Worm (Caenorhabditis elegans) whole organism, young adult: ENCODE measurements around the gene arrd-24.
A peak's percentile ranks its signal among the peaks of the same experiment; 100 is the strongest.

Experiments used
- F22D6.2 ChIP-seq: sonication (generic microtip); optimal IDR thresholded peaks from 2 replicates; lab custom pipeline; 2016; ENCODE audit warnings: mild to moderate bottlenecking, missing genetic modification characterization, missing compliant biosample characterization
- F37B4.10 ChIP-seq: fragments of 200-800 bp; sonication (Bioruptor generic); IDR thresholded peaks from 2 replicates; pipeline ENCODE4 v1.3.6; 2022; ENCODE audit warnings: missing genetic modification characterization, missing compliant biosample characterization
- F52B5.7 ChIP-seq: sonication (generic microtip); optimal IDR thresholded peaks from 2 replicates; lab custom pipeline; 2016; ENCODE audit warnings: mild to moderate bottlenecking, missing genetic modification characterization, missing compliant biosample characterization
- F55B11.4 ChIP-seq: sonication (generic microtip); optimal IDR thresholded peaks from 2 replicates; lab custom pipeline; 2016; ENCODE audit warnings: missing compliant biosample characterization, missing genetic modification characterization, borderline replicate concordance; ENCODE audit not compliant: insufficient read depth
- T07F8.4 ChIP-seq: sonication (generic microtip); optimal IDR thresholded peaks from 2 replicates; lab custom pipeline; 2016; ENCODE audit warnings: mild to moderate bottlenecking, missing genetic modification characterization, moderate library complexity, missing compliant biosample characterization
- Y95B8A.8 ChIP-seq: fragments of 200-800 bp; sonication (Bioruptor generic); IDR thresholded peaks from 2 replicates; pipeline ENCODE4 v1.3.6; 2022; ENCODE audit warnings: missing genetic modification reagents, missing genetic modification characterization, missing compliant biosample characterization
- aptf-2 ChIP-seq: fragments of 200-800 bp; sonication (Bioruptor generic); conservative IDR thresholded peaks from 2 replicates; pipeline ENCODE4 v1.3.6; 2022; ENCODE audit warnings: missing genetic modification reagents, missing genetic modification characterization, missing compliant biosample characterization
- aptf-3 ChIP-seq: fragments of 200-800 bp; sonication (Bioruptor generic); IDR thresholded peaks from 2 replicates; pipeline ENCODE4 v1.3.6; 2022; ENCODE audit warnings: missing genetic modification characterization, missing compliant biosample characterization
- atf-7 ChIP-seq: sonication (generic microtip); optimal IDR thresholded peaks from 2 replicates; lab custom pipeline; 2017; ENCODE audit warnings: mild to moderate bottlenecking, missing genetic modification characterization, missing compliant biosample characterization
- cebp-2 ChIP-seq: fragments of 200-800 bp; sonication (Bioruptor generic); IDR thresholded peaks from 2 replicates; pipeline ENCODE4 v1.3.6; 2022; ENCODE audit warnings: missing genetic modification characterization, missing compliant biosample characterization
- ceh-100 ChIP-seq: fragments of 200-800 bp; sonication (Bioruptor generic); IDR thresholded peaks from 2 replicates; pipeline ENCODE4 v1.3.6; 2022; ENCODE audit warnings: missing genetic modification reagents, missing genetic modification characterization, missing compliant biosample characterization
- ceh-27 ChIP-seq: fragments of 200-800 bp; sonication (Bioruptor generic); optimal IDR thresholded peaks from 2 replicates; lab custom pipeline; 2018; ENCODE audit warnings: mild to moderate bottlenecking, missing genetic modification characterization, moderate library complexity, missing compliant biosample characterization
- chd-7 ChIP-seq: sonication (generic microtip); optimal IDR thresholded peaks from 2 replicates; lab custom pipeline; 2016; ENCODE audit warnings: mild to moderate bottlenecking, missing genetic modification characterization, moderate library complexity, missing compliant biosample characterization
- dox-1 ChIP-seq: fragments of 200-800 bp; sonication (Bioruptor generic); IDR thresholded peaks from 2 replicates; pipeline ENCODE4 v1.3.6; 2022; ENCODE audit warnings: missing genetic modification reagents, missing genetic modification characterization, missing compliant biosample characterization
- him-1 ChIP-seq: sonication (generic microtip); optimal IDR thresholded peaks from 2 replicates; lab custom pipeline; 2016; ENCODE audit warnings: missing genotype, missing genetic modification reagents, missing genetic modification characterization, missing compliant biosample characterization
- hlh-12 ChIP-seq: sonication (generic microtip); optimal IDR thresholded peaks from 2 replicates; lab custom pipeline; 2016; ENCODE audit warnings: missing genetic modification characterization, missing compliant biosample characterization
- hmg-1.2 ChIP-seq: fragments of 200-800 bp; sonication (Bioruptor generic); IDR thresholded peaks from 2 replicates; pipeline ENCODE4 v1.3.6; 2022; ENCODE audit warnings: missing genetic modification reagents, missing genetic modification characterization, missing compliant biosample characterization
- hmg-20 ChIP-seq: fragments of 200-800 bp; sonication (Bioruptor generic); IDR thresholded peaks from 2 replicates; pipeline ENCODE4 v1.3.6; 2022; ENCODE audit warnings: missing genetic modification reagents, missing genetic modification characterization, missing compliant biosample characterization
- hsf-1 ChIP-seq: fragments of 200-800 bp; sonication (Bioruptor generic); IDR thresholded peaks from 2 replicates; pipeline ENCODE4 v1.3.6; 2022; ENCODE audit warnings: missing genetic modification reagents, missing genetic modification characterization, missing compliant biosample characterization
- lag-1 ChIP-seq: fragments of 200-800 bp; sonication (Bioruptor generic); IDR thresholded peaks from 2 replicates; pipeline ENCODE4 v1.3.6; 2022; ENCODE audit warnings: missing genetic modification reagents, missing genetic modification characterization, missing compliant biosample characterization
- lin-35 ChIP-seq, 3 experiments: fragments of 150-350 bp in 2 of 3; sonication (generic microtip) in 1 of 3; optimal IDR thresholded peaks; 2 replicates each; lab custom pipeline; 2014 to 2018; ENCODE audit warnings: missing biosample characterization in 3 of 3, missing genetic modification characterization in 3 of 3, missing genetic modification reagents in 3 of 3
- lin-54 ChIP-seq: fragments of 200-800 bp; sonication (Bioruptor generic); optimal IDR thresholded peaks from 2 replicates; lab custom pipeline; 2018; ENCODE audit warnings: mild to moderate bottlenecking, missing genetic modification characterization, missing compliant biosample characterization
- lsy-27 ChIP-seq: sonication (generic microtip); optimal IDR thresholded peaks from 2 replicates; lab custom pipeline; 2017; ENCODE audit warnings: missing genetic modification characterization, mild to moderate bottlenecking, missing compliant biosample characterization, antibody characterized with exemption, missing genotype, borderline replicate concordance; ENCODE audit not compliant: insufficient read depth
- madf-3 ChIP-seq: fragments of 200-800 bp; sonication (Bioruptor generic); IDR thresholded peaks from 2 replicates; pipeline ENCODE4 v1.3.6; 2022; ENCODE audit warnings: missing genetic modification reagents, missing genetic modification characterization, missing compliant biosample characterization
- madf-8 ChIP-seq: fragments of 200-800 bp; sonication (Bioruptor generic); conservative IDR thresholded peaks from 2 replicates; pipeline ENCODE4 v1.3.6; 2022; ENCODE audit warnings: missing genetic modification reagents, missing genetic modification characterization, missing compliant biosample characterization
- mcd-1 ChIP-seq: fragments of 200-800 bp; sonication (Bioruptor generic); IDR thresholded peaks from 2 replicates; pipeline ENCODE4 v1.3.6; 2022; ENCODE audit warnings: missing genetic modification reagents, missing genetic modification characterization, missing compliant biosample characterization
- nhr-80 ChIP-seq: sonication (generic microtip); optimal IDR thresholded peaks from 2 replicates; lab custom pipeline; 2016; ENCODE audit warnings: missing genetic modification characterization, missing compliant biosample characterization
- pbrm-1 ChIP-seq: fragments of 200-800 bp; sonication (Bioruptor generic); IDR thresholded peaks from 2 replicates; pipeline ENCODE4 v1.3.6; 2022; ENCODE audit warnings: missing genetic modification reagents, missing genetic modification characterization, missing compliant biosample characterization
- rec-8 ChIP-seq, 2 experiments: sonication (generic microtip); optimal IDR thresholded peaks; 2 replicates each; lab custom pipeline; 2016; ENCODE audit warnings: mild to moderate bottlenecking in 2 of 2, missing genetic modification characterization in 2 of 2, missing genetic modification reagents in 2 of 2, missing genotype in 2 of 2, missing biosample characterization in 1 of 2, missing compliant biosample characterization in 1 of 2, moderate library complexity in 1 of 2
- snpc-3.4 ChIP-seq: sonication (generic microtip); optimal IDR thresholded peaks from 2 replicates; lab custom pipeline; 2017; ENCODE audit warnings: missing genetic modification characterization, mild to moderate bottlenecking, missing compliant biosample characterization, antibody characterized with exemption, moderate library complexity, missing genotype, missing genetic modification reagents
- tbp1 ChIP-seq: fragments of 200-800 bp; sonication (Bioruptor generic); optimal IDR thresholded peaks from 2 replicates; lab custom pipeline; 2018; ENCODE audit warnings: mild to moderate bottlenecking, missing genetic modification characterization, missing compliant biosample characterization
- tbx-9 ChIP-seq: sonication (generic microtip); optimal IDR thresholded peaks from 2 replicates; lab custom pipeline; 2016; ENCODE audit warnings: borderline replicate concordance, missing genetic modification characterization, inconsistent platforms, missing compliant biosample characterization
- unc-62 ChIP-seq: fragments of 150-350 bp; optimal IDR thresholded peaks from 2 replicates; lab custom pipeline; 2014; ENCODE audit warnings: missing biosample characterization, missing genetic modification reagents, missing genetic modification characterization
- zim-3 ChIP-seq: sonication (generic microtip); optimal IDR thresholded peaks from 2 replicates; lab custom pipeline; 2017; ENCODE audit warnings: mild to moderate bottlenecking, missing genetic modification characterization, moderate library complexity, missing compliant biosample characterization
- ztf-18 ChIP-seq: sonication (generic microtip); optimal IDR thresholded peaks from 2 replicates; lab custom pipeline; 2016; ENCODE audit warnings: missing genotype, mild to moderate bottlenecking, missing genetic modification characterization, missing compliant biosample characterization
- ztf-25 ChIP-seq: fragments of 200-800 bp; sonication (Bioruptor generic); IDR thresholded peaks from 2 replicates; pipeline ENCODE4 v1.3.6; 2022; ENCODE audit warnings: missing genetic modification reagents, missing genetic modification characterization, missing compliant biosample characterization
- ztf-26 ChIP-seq: sonication (generic microtip); optimal IDR thresholded peaks from 2 replicates; lab custom pipeline; 2017; ENCODE audit warnings: missing genetic modification characterization, missing compliant biosample characterization

The arrd-24 gene

DNA sequence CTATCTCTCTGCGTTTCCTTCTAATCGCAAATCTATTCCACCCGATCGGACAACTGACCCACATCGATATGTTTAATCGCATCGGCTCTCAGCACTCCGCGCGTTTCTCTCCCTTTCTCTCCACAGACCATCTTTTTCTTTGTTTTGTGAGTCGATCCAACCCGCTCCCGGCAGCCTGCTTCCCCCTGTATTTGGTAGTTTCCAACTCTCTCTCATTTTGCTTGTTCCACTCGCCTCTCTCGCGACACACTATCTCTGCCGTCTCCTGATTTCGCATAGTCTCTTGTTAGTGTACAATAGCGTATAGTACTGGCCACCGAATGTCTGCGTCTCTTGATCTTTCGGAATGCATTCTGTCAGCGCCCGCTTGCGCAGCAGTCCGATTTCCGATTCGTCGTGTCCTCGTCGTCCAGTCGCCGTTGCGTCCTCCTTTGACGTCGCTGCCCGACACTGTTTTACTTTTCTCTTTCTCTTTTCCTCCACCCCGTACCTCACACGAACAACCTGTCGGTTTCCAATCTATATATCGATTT, 29.6 kb downstream of the arrd-24 start (continued):
- TF ChIP-seq T07F8.4 (tag; lab: Kevin White, UChicago) (no peak), lin-54 (no peak), snpc-3.4 (no peak), rec-8 (tag; optimal IDR thresholded peaks at IDR 0.05; lab: Kevin White, UChicago) (no peak), lin-35 (GFP tag; optimal IDR thresholded peaks at IDR 0.05; lab: Kevin White, UChicago) (no peak), ztf-18 (tag; lab: Kevin White, UChicago) (no peak), F37B4.10 (GFP tag; lab: Robert Waterston, UW) (no peak), mcd-1 (GFP tag; lab: Robert Waterston, UW) (peak; percentile 29), cebp-2 (no peak), hmg-20 (GFP tag; lab: Robert Waterston, UW) (no peak), aptf-3 (GFP tag; lab: Robert Waterston, UW) (no peak), him-1 (tag; lab: Kevin White, UChicago) (no peak), tbx-9 (tag; lab: Kevin White, UChicago) (no peak), ztf-25 (no peak), unc-62 (GFP tag; lab: Kevin White, UChicago) (peak; percentile 7), nhr-80 (peak; percentile 56), tbp1 (peak; percentile 2), ceh-27 (peak; percentile 24), chd-7 (tag; lab: Kevin White, UChicago) (no peak), hsf-1 (no peak), F22D6.2 (no peak), zim-3 (tag; lab: Kevin White, UChicago) (no peak), lsy-27 (tag; lab: Kevin White, UChicago) (no peak), hlh-12 (tag; lab: Kevin White, UChicago) (no peak), ztf-26 (tag; lab: Kevin White, UChicago) (peak; percentile 60)
- TF ChIP-seq, all 124 proteins: peak for 17

DNA sequence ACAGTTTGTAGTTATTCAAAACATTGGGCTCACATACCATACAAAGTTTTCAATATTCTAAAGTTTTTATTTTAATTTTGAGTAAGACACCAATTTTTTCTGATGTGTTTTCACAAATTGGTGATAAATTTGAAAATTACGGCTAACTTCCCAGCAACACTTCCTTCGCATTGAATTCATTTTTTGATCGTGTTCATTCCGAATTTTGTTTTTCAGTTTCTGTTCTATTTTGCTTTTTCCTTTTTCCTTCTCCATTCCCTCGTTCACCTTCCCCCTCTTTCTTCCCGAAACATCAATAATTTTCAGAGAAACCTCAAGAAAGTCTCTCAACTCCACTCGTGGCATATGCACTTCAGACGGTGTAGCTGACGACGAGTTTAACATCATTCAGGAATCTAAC, 31.5 kb downstream of the arrd-24 start, which contains the start of gene alg-1:
Gene alg-1, plus strand, starts transcription at position 301 of the 400 bp plus-strand sequence.
- TF ChIP-seq lsy-27 (tag; lab: Kevin White, UChicago) (no peak), madf-8 (no peak)

DNA sequence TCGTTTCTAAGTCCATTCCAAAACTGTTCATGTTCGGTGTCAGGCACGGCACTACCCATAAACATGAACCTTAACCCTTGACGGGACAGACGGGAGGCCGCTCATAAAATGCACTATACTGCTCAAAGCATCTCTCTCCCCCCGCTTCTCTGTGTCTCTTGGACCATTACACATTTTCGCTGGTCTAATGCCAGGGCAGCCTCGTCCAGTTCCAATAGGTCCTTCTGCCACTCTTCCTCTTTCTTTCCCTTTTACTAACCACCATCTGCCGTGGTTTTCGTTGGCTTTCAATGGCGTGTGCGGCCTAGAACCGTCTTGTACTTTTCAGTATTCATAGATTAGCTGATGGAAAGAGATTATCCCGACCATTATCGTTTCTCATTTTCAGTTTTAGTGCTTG, 32.1 kb downstream of the arrd-24 start:
- peak; percentile 9; the same call in 1 of the 2 replicates for TF ChIP-seq hmg-1.2 (GFP tag; lab: Robert Waterston, UW)
- TF ChIP-seq atf-7 (tag; lab: Kevin White, UChicago), result no peak
- no peak for TF ChIP-seq lsy-27 (tag; lab: Kevin White, UChicago)
- TF ChIP-seq aptf-2 (GFP tag; lab: Robert Waterston, UW), result no peak
- TF ChIP-seq madf-3 (GFP tag; lab: Robert Waterston, UW), result no peak
- TF ChIP-seq pbrm-1 (GFP tag; lab: Robert Waterston, UW), result 0 out of 2 replicates have a peak, but pooled peaks have one; percentile 17
- TF ChIP-seq lag-1 (GFP tag; lab: Robert Waterston, UW), result 0 out of 2 replicates have a peak, but pooled peaks have one; percentile 33
- no peak for TF ChIP-seq him-1 (tag; lab: Kevin White, UChicago)
- no peak for TF ChIP-seq ceh-100 (GFP tag; lab: Robert Waterston, UW)
- TF ChIP-seq F55B11.4 (tag; lab: Kevin White, UChicago), result no peak
- TF ChIP-seq Y95B8A.8, result no peak
- no peak for TF ChIP-seq F52B5.7 (tag; lab: Kevin White, UChicago)
- TF ChIP-seq dox-1 (GFP tag; lab: Robert Waterston, UW), result no peak
